Fruit fly (Drosophila melanogaster) whole organism, wandering third instar larva: ENCODE data around the gene CG6443.

Experiments used
- Abd-B ChIP-seq: fragments of >200 bp; optimal IDR thresholded peaks from 2 replicates; lab custom pipeline; 2017; ENCODE audit warnings: missing biosample characterization, missing genetic modification characterization
- CG32264 ChIP-seq: fragments of 200-800 bp; sonication (Bioruptor generic); optimal IDR thresholded peaks from 2 replicates; lab custom pipeline; 2016; ENCODE audit warnings: missing biosample characterization, missing genetic modification characterization
- CG9705 ChIP-seq: fragments of 200-800 bp; sonication (Bioruptor generic); optimal IDR thresholded peaks from 2 replicates; lab custom pipeline; 2018; ENCODE audit warnings: missing biosample characterization, mild to moderate bottlenecking, missing genetic modification characterization
- CrebA ChIP-seq: fragments of 200-800 bp; sonication (Bioruptor generic); optimal IDR thresholded peaks from 2 replicates; lab custom pipeline; 2016; ENCODE audit warnings: missing biosample characterization, mild to moderate bottlenecking, missing genetic modification characterization, borderline replicate concordance
- Dfd ChIP-seq: fragments of >200 bp; optimal IDR thresholded peaks from 2 replicates; lab custom pipeline; 2017; ENCODE audit warnings: missing biosample characterization, missing genetic modification characterization
- Dif ChIP-seq: fragments of 200-275, 200-300 bp; sonication (Bioruptor generic); optimal IDR thresholded peaks from 2 replicates; lab custom pipeline; 2018; ENCODE audit warnings: missing biosample characterization, missing genetic modification characterization; ENCODE audit not compliant: partially characterized antibody
- GATAd ChIP-seq: sonication (Bioruptor generic); optimal IDR thresholded peaks from 2 replicates; lab custom pipeline; 2016; ENCODE audit warnings: missing biosample characterization, missing genetic modification characterization
- HLH106 ChIP-seq: fragments of 200-800 bp; optimal IDR thresholded peaks from 3 replicates; lab custom pipeline; 2019; ENCODE audit warnings: missing biosample characterization, mild to moderate bottlenecking, missing genetic modification characterization, moderate library complexity
- Hnf4 ChIP-seq: fragments of 200-800 bp; sonication (Bioruptor generic); optimal IDR thresholded peaks from 2 replicates; lab custom pipeline; 2016; ENCODE audit warnings: missing biosample characterization, mild to moderate bottlenecking, missing genetic modification characterization
- Hr78 ChIP-seq: fragments of >200 bp; optimal IDR thresholded peaks from 2 replicates; lab custom pipeline; 2017; ENCODE audit warnings: missing biosample characterization, missing genetic modification characterization
- Hr83 ChIP-seq: fragments of 200-300 bp; sonication (Bioruptor generic); optimal IDR thresholded peaks from 2 replicates; lab custom pipeline; 2016; ENCODE audit warnings: missing biosample characterization, mild to moderate bottlenecking, missing genetic modification characterization, moderate library complexity; ENCODE audit not compliant: poor library complexity, severe bottlenecking
- Jra ChIP-seq: sonication (Bioruptor generic); optimal IDR thresholded peaks from 2 replicates; lab custom pipeline; 2016; ENCODE audit warnings: missing biosample characterization, missing genetic modification characterization
- Mio ChIP-seq: sonication (Bioruptor generic); optimal IDR thresholded peaks from 2 replicates; lab custom pipeline; 2016; ENCODE audit warnings: missing biosample characterization, missing genetic modification characterization
- Myc ChIP-seq: fragments of >200 bp; optimal IDR thresholded peaks from 2 replicates; lab custom pipeline; 2017
- N ChIP-seq: fragments of >200 bp; optimal IDR thresholded peaks from 2 replicates; lab custom pipeline; 2018; ENCODE audit warnings: missing biosample characterization, missing external identifiers, missing genetic modification characterization
- OdsH ChIP-seq: fragments of 200-800 bp; sonication (Bioruptor generic); optimal IDR thresholded peaks from 2 replicates; lab custom pipeline; 2016; ENCODE audit warnings: missing biosample characterization, mild to moderate bottlenecking, missing genetic modification characterization
- Rel ChIP-seq, 2 experiments: fragments of 200-800 bp; sonication (Bioruptor generic) in 1 of 2; optimal IDR thresholded peaks; 2 replicates in 1 of 2; 3 replicates in 1 of 2; lab custom pipeline; 2016 to 2019; ENCODE audit warnings: mild to moderate bottlenecking in 2 of 2, missing biosample characterization in 2 of 2, missing genetic modification characterization in 2 of 2, moderate library complexity in 1 of 2
- Sp1 ChIP-seq: fragments of 200-800 bp; sonication (Bioruptor generic); optimal IDR thresholded peaks from 3 replicates; lab custom pipeline; 2019; ENCODE audit warnings: missing biosample characterization, mild to moderate bottlenecking, missing genetic modification characterization, moderate library complexity
- Vsx2 ChIP-seq: fragments of 200-300, 225-300 bp; sonication (Bioruptor generic); optimal IDR thresholded peaks from 2 replicates; lab custom pipeline; 2018; ENCODE audit warnings: missing biosample characterization, missing genetic modification characterization; ENCODE audit not compliant: partially characterized antibody
- br ChIP-seq: fragments of 200-800 bp; sonication (Bioruptor generic); optimal IDR thresholded peaks from 2 replicates; lab custom pipeline; 2016; ENCODE audit warnings: missing biosample characterization, missing genetic modification characterization
- brk ChIP-seq: fragments of 200-800 bp; sonication (Bioruptor generic); optimal IDR thresholded peaks from 2 replicates; lab custom pipeline; 2016; ENCODE audit warnings: missing biosample characterization, mild to moderate bottlenecking, missing genetic modification characterization
- dl ChIP-seq, 2 experiments: fragments of 175-275, 200-275 bp in 1 of 2; fragments of 200-275 bp in 1 of 2; sonication (Bioruptor generic); optimal IDR thresholded peaks; lab custom pipeline; 2018; ENCODE audit warnings: mild to moderate bottlenecking in 2 of 2, missing biosample characterization in 2 of 2, missing genetic modification characterization in 2 of 2, moderate library complexity in 2 of 2; ENCODE audit not compliant: partially characterized antibody in 2 of 2, insufficient read depth in 1 of 2
- dmrt93B ChIP-seq: fragments of 200-800 bp; sonication (Bioruptor generic); optimal IDR thresholded peaks from 2 replicates; lab custom pipeline; 2018; ENCODE audit warnings: missing biosample characterization, mild to moderate bottlenecking, missing genetic modification characterization
- dsf ChIP-seq: sonication (Bioruptor generic); optimal IDR thresholded peaks from 2 replicates; lab custom pipeline; 2016; ENCODE audit warnings: missing biosample characterization, missing genetic modification characterization, borderline replicate concordance
- ey ChIP-seq: fragments of 200-800 bp; sonication (Bioruptor generic); optimal IDR thresholded peaks from 2 replicates; lab custom pipeline; 2016; ENCODE audit warnings: missing biosample characterization, missing genetic modification characterization
- foxo ChIP-seq, 2 experiments: fragments of 200-800 bp; sonication (Bioruptor generic); optimal IDR thresholded peaks; 2 replicates in 1 of 2; 3 replicates in 1 of 2; lab custom pipeline; 2016 to 2017; ENCODE audit warnings: missing biosample characterization in 2 of 2, missing genetic modification characterization in 2 of 2
- fru ChIP-seq: fragments of 200-800 bp; sonication (Bioruptor generic); optimal IDR thresholded peaks from 3 replicates; lab custom pipeline; 2016; ENCODE audit warnings: missing biosample characterization, mild to moderate bottlenecking, missing genetic modification characterization
- h ChIP-seq: fragments of 200-800 bp; sonication (Bioruptor generic); optimal IDR thresholded peaks from 3 replicates; lab custom pipeline; 2016; ENCODE audit warnings: missing biosample characterization, mild to moderate bottlenecking, missing genetic modification characterization
- jim ChIP-seq: fragments of 175-275, 200-325 bp; sonication (Bioruptor generic); optimal IDR thresholded peaks from 2 replicates; lab custom pipeline; 2016; ENCODE audit warnings: missing biosample characterization, mild to moderate bottlenecking, missing genetic modification characterization
- lola ChIP-seq: fragments of >200 bp; optimal IDR thresholded peaks from 2 replicates; lab custom pipeline; 2017; ENCODE audit warnings: missing biosample characterization, missing genetic modification characterization
- pan ChIP-seq: fragments of >200 bp; optimal IDR thresholded peaks from 2 replicates; lab custom pipeline; 2017
- psq ChIP-seq: fragments of 200-800 bp; sonication (Bioruptor generic); optimal IDR thresholded peaks from 3 replicates; lab custom pipeline; 2017; ENCODE audit warnings: missing biosample characterization, mild to moderate bottlenecking, missing genetic modification characterization, moderate library complexity
- rgr ChIP-seq: fragments of 200-800 bp; sonication (Bioruptor generic); optimal IDR thresholded peaks from 3 replicates; lab custom pipeline; 2016; ENCODE audit warnings: missing biosample characterization, mild to moderate bottlenecking, missing genetic modification characterization
- sage ChIP-seq: fragments of 200-800 bp; sonication (Bioruptor generic); optimal IDR thresholded peaks from 2 replicates; lab custom pipeline; 2016; ENCODE audit warnings: missing biosample characterization, mild to moderate bottlenecking, missing genetic modification characterization
- sv ChIP-seq: fragments of 200-800 bp; sonication (Bioruptor generic); optimal IDR thresholded peaks from 3 replicates; lab custom pipeline; 2016; ENCODE audit warnings: missing biosample characterization, missing genetic modification characterization
- tai ChIP-seq: sonication (Bioruptor generic); optimal IDR thresholded peaks from 2 replicates; lab custom pipeline; 2016; ENCODE audit warnings: missing biosample characterization, missing genetic modification characterization
- usp ChIP-seq: fragments of >200 bp; optimal IDR thresholded peaks from 2 replicates; lab custom pipeline; 2017; ENCODE audit warnings: missing biosample characterization, missing genetic modification characterization
- woc ChIP-seq: sonication (Bioruptor generic); optimal IDR thresholded peaks from 2 replicates; lab custom pipeline; 2016; ENCODE audit warnings: missing biosample characterization, mild to moderate bottlenecking, missing genetic modification characterization

CG6443 gene

dm6 chr2L:10703281-10703680 lies 25.5 kb upstream of the CG6443 start, which contains the start of gene CG6415:
CG6415 (plus strand) TSS chr2L:10703621.
- TF ChIP-seq lola (no peak), GATAd (no peak), psq (GFP tag; lab: Kevin White, UChicago) (peak; percentile 55), pan (lab: Kevin White, UChicago) (no peak), usp (GFP tag; lab: Kevin White, UChicago) (no peak), Abd-B (GFP tag; lab: Kevin White, UChicago) (no peak), Vsx2 (no peak), OdsH (GFP tag; lab: Kevin White, UChicago) (peak; percentile 84), Sp1 (peak; percentile 67), dmrt93B (peak; percentile 56), woc (peak; percentile 35), jim (GFP tag; lab: Kevin White, UChicago) (no peak), CrebA (GFP tag; lab: Kevin White, UChicago) (no peak), ey (GFP tag; lab: Kevin White, UChicago) (peak; percentile 85), rgr (GFP tag; lab: Kevin White, UChicago) (peak; percentile 86), h (peak; percentile 92), foxo (GFP tag; optimal IDR thresholded peaks at IDR 0.05; lab: Kevin White, UChicago) (peak; percentile 9 to 81), dsf (GFP tag; lab: Kevin White, UChicago) (no peak), Jra (GFP tag; lab: Kevin White, UChicago) (peak; percentile 39), dl (GFP tag; optimal IDR thresholded peaks at IDR 0.05; lab: Kevin White, UChicago; ENCODE audit: insufficient read depth in 1 of 2, partially characterized antibody in 2 of 2) (no peak), tai (no peak), Hr78 (GFP tag; lab: Kevin White, UChicago) (no peak), br (GFP tag; lab: Kevin White, UChicago) (peak; percentile 81), CG9705 (no peak), Rel (GFP tag; optimal IDR thresholded peaks at IDR 0.05; lab: Kevin White, UChicago) (no peak), Rel (tag; optimal IDR thresholded peaks at IDR 0.05; lab: Kevin White, UChicago) (peak; percentile 40), Dif (GFP tag; lab: Kevin White, UChicago) (no peak), Dfd (GFP tag; lab: Kevin White, UChicago) (no peak), CG32264 (GFP tag; lab: Kevin White, UChicago) (peak; percentile 38), fru (GFP tag; lab: Kevin White, UChicago) (peak; percentile 86), Myc (lab: Kevin White, UChicago) (no peak), sv (GFP tag; lab: Kevin White, UChicago) (peak; percentile 52), sage (GFP tag; lab: Kevin White, UChicago) (no peak), HLH106 (tag; lab: Kevin White, UChicago) (peak; percentile 82), brk (GFP tag; lab: Kevin White, UChicago) (peak; percentile 47), Hnf4 (GFP tag; lab: Kevin White, UChicago) (peak; percentile 76), Hr83 (GFP tag; lab: Kevin White, UChicago) (no peak), N (GFP tag; lab: Kevin White, UChicago) (no peak), Mio (GFP tag; lab: Kevin White, UChicago) (no peak)

- TF ChIP-seq dmrt93B, result no peak
- TF ChIP-seq dsf (GFP tag; lab: Kevin White, UChicago), result no peak
- no peak for TF ChIP-seq CG9705
Measured at dm6 chr2L:10704425-10704824, 24.4 kb upstream of the CG6443 start.

- TF ChIP-seq tai (no peak), Hr78 (GFP tag; lab: Kevin White, UChicago) (no peak), Abd-B (GFP tag; lab: Kevin White, UChicago) (no peak), woc (no peak), HLH106 (tag; lab: Kevin White, UChicago) (no peak), Rel (GFP tag; optimal IDR thresholded peaks at IDR 0.05; lab: Kevin White, UChicago) (no peak), Rel (tag; optimal IDR thresholded peaks at IDR 0.05; lab: Kevin White, UChicago) (no peak), foxo (GFP tag; optimal IDR thresholded peaks at IDR 0.05; lab: Kevin White, UChicago) (no peak), Dfd (GFP tag; lab: Kevin White, UChicago) (no peak)
Measured at dm6 chr2L:10706267-10706666, 22.5 kb upstream of the CG6443 start.
